Fruit fly (Drosophila melanogaster) whole organism, embryonic: ENCODE data around the gene sau.

Experiments
- Bgb ChIP-seq: fragments of 200-800 bp; sonication (Bioruptor generic); IDR thresholded peaks from 2 replicates; pipeline ENCODE4 v1.3.6; 2022; ENCODE audit warnings: missing biosample characterization, missing genetic modification characterization; ENCODE audit not compliant: partially characterized antibody
- CG10565 ChIP-seq: fragments of 200-800 bp; sonication (Bioruptor generic); optimal IDR thresholded peaks from 3 replicates; lab custom pipeline; 2016; ENCODE audit warnings: missing biosample characterization, mild to moderate bottlenecking, missing genetic modification characterization
- CG10959 ChIP-seq: fragments of 200-800 bp; sonication (Bioruptor generic); IDR thresholded peaks from 2 replicates; pipeline ENCODE4 v1.3.6; 2022; ENCODE audit warnings: missing biosample characterization, missing genetic modification characterization
- CG11247 ChIP-seq: fragments of 200-800 bp; sonication (Bioruptor generic); IDR thresholded peaks from 2 replicates; pipeline ENCODE4 v1.3.6; 2022; ENCODE audit warnings: missing biosample characterization, missing genetic modification characterization
- CG12391 ChIP-seq: fragments of 200-800 bp; sonication (Bioruptor generic); optimal IDR thresholded peaks from 3 replicates; lab custom pipeline; 2018; ENCODE audit warnings: missing biosample characterization, mild to moderate bottlenecking, missing genetic modification characterization, moderate library complexity
- CG13287 ChIP-seq: fragments of 200-800 bp; sonication (Bioruptor generic); IDR thresholded peaks from 2 replicates; pipeline ENCODE4 v1.3.6; 2022; ENCODE audit warnings: missing biosample characterization, missing genetic modification characterization; ENCODE audit not compliant: partially characterized antibody
- CG13296 ChIP-seq: fragments of 200-800 bp; sonication (Bioruptor generic); optimal IDR thresholded peaks from 3 replicates; lab custom pipeline; 2018; ENCODE audit warnings: missing biosample characterization, mild to moderate bottlenecking, missing genetic modification characterization
- CG14441 ChIP-seq: fragments of 200-800 bp; sonication (Bioruptor generic); IDR thresholded peaks from 2 replicates; pipeline ENCODE4 v1.3.6; 2022; ENCODE audit warnings: missing biosample characterization, missing genetic modification characterization
- CG15514 ChIP-seq: fragments of 200-800 bp; sonication (Bioruptor generic); optimal IDR thresholded peaks from 3 replicates; lab custom pipeline; 2017; ENCODE audit warnings: missing biosample characterization, missing genetic modification characterization, mild to moderate bottlenecking, moderate library complexity, missing genetic modification reagents
- CG17328 ChIP-seq: fragments of 200-800 bp; sonication (Bioruptor generic); IDR thresholded peaks from 2 replicates; pipeline ENCODE4 v1.3.6; 2022; ENCODE audit warnings: missing biosample characterization, missing genetic modification characterization
- CG18764 ChIP-seq: fragments of 200-800 bp; sonication (Bioruptor generic); optimal IDR thresholded peaks from 3 replicates; lab custom pipeline; 2016; ENCODE audit warnings: missing biosample characterization, missing genetic modification characterization
- CG32772 ChIP-seq: fragments of 200-800 bp; sonication (Bioruptor generic); IDR thresholded peaks from 2 replicates; pipeline ENCODE4 v1.3.6; 2022; ENCODE audit warnings: missing biosample characterization, missing genetic modification characterization
- CG3995 ChIP-seq: fragments of 200-800 bp; sonication (Bioruptor generic); optimal IDR thresholded peaks from 3 replicates; lab custom pipeline; 2016; ENCODE audit warnings: missing biosample characterization, missing genetic modification characterization
- CG7786 ChIP-seq: fragments of 200-800 bp; sonication (Bioruptor generic); optimal IDR thresholded peaks from 2 replicates; lab custom pipeline; 2016; ENCODE audit warnings: missing biosample characterization, missing genetic modification characterization
- CG8944 ChIP-seq: fragments of 200-800 bp; sonication (Bioruptor generic); optimal IDR thresholded peaks from 3 replicates; lab custom pipeline; 2016; ENCODE audit warnings: missing biosample characterization, missing genetic modification characterization
- Dad ChIP-seq: fragments of 200-800 bp; sonication (Bioruptor generic); optimal IDR thresholded peaks from 3 replicates; lab custom pipeline; 2016; ENCODE audit warnings: missing biosample characterization, missing genetic modification characterization
- Dek ChIP-seq: fragments of 200-800 bp; sonication (Bioruptor generic); optimal IDR thresholded peaks from 3 replicates; lab custom pipeline; 2019; ENCODE audit warnings: missing biosample characterization, mild to moderate bottlenecking, missing genetic modification characterization, moderate library complexity
- Eip74EF ChIP-seq, 2 experiments: fragments of 200-800 bp in 1 of 2; fragments of >200 bp in 1 of 2; sonication (Bioruptor generic) in 1 of 2; optimal IDR thresholded peaks; 2 replicates each; lab custom pipeline; 2017 to 2019; ENCODE audit warnings: missing biosample characterization in 2 of 2, missing genetic modification characterization in 2 of 2, mild to moderate bottlenecking in 1 of 2, moderate library complexity in 1 of 2
- HLH4C ChIP-seq: fragments of 200-800 bp; sonication (Bioruptor generic); IDR thresholded peaks from 3 replicates; pipeline ENCODE4 v1.3.6; 2022; ENCODE audit warnings: missing biosample characterization, missing genetic modification characterization; ENCODE audit not compliant: partially characterized antibody
- HLHmδ ChIP-seq: fragments of 200-800 bp; sonication (Bioruptor generic); optimal IDR thresholded peaks from 2 replicates; lab custom pipeline; 2018; ENCODE audit warnings: missing biosample characterization, mild to moderate bottlenecking, missing genetic modification characterization, moderate library complexity
- Hand ChIP-seq: fragments of 200-800 bp; sonication (Bioruptor generic); optimal IDR thresholded peaks from 2 replicates; lab custom pipeline; 2017; ENCODE audit warnings: mild to moderate bottlenecking, missing biosample characterization, missing genetic modification reagents, missing genetic modification characterization
- Med ChIP-seq: fragments of 200-800 bp; sonication (Bioruptor generic); peaks from one replicate; lab custom pipeline; 2016; ENCODE audit warnings: missing biosample characterization, missing genetic modification characterization, mild to moderate bottlenecking, inconsistent platforms, moderate library complexity
- NK7.1 ChIP-seq: fragments of 200-800 bp; sonication (Bioruptor generic); optimal IDR thresholded peaks from 3 replicates; lab custom pipeline; 2016; ENCODE audit warnings: missing biosample characterization, missing genetic modification characterization
- Nf-YA ChIP-seq: fragments of 200-800 bp; sonication (Bioruptor generic); IDR thresholded peaks from 2 replicates; pipeline ENCODE4 v1.3.6; 2022; ENCODE audit warnings: missing biosample characterization, missing genetic modification characterization
- Optix ChIP-seq: fragments of 200-800 bp; sonication (Bioruptor generic); IDR thresholded peaks from 3 replicates; pipeline ENCODE4 v1.3.6; 2022; ENCODE audit warnings: missing biosample characterization, missing genetic modification characterization
- TFAM ChIP-seq: fragments of 200-800 bp; sonication (Bioruptor generic); optimal IDR thresholded peaks from 2 replicates; lab custom pipeline; 2017; ENCODE audit warnings: missing biosample characterization, missing genetic modification characterization, inconsistent platforms
- Taf1 ChIP-seq: fragments of 200-800 bp; sonication (Bioruptor generic); IDR thresholded peaks from 2 replicates; pipeline ENCODE4 v1.3.6; 2022; ENCODE audit warnings: missing biosample characterization, missing genetic modification characterization
- Usf ChIP-seq: fragments of 200-800 bp; sonication (Bioruptor generic); optimal IDR thresholded peaks from 2 replicates; lab custom pipeline; 2017; ENCODE audit warnings: missing genotype, missing biosample characterization, missing genetic modification characterization
- Xbp1 ChIP-seq: fragments of 200-800 bp; sonication (Bioruptor generic); optimal IDR thresholded peaks from 3 replicates; lab custom pipeline; 2016; ENCODE audit warnings: missing biosample characterization, mild to moderate bottlenecking, missing genetic modification characterization
- Xrp1 ChIP-seq: fragments of 200-800 bp; sonication (Bioruptor generic); IDR thresholded peaks from 2 replicates; pipeline ENCODE4 v1.3.6; 2022; ENCODE audit warnings: missing biosample characterization, missing genetic modification characterization
- ac ChIP-seq: fragments of 200-800 bp; sonication (Bioruptor generic); optimal IDR thresholded peaks from 3 replicates; lab custom pipeline; 2017; ENCODE audit warnings: missing biosample characterization, mild to moderate bottlenecking, missing genetic modification characterization
- amos ChIP-seq: fragments of 200-800 bp; sonication (Bioruptor generic); IDR thresholded peaks from 2 replicates; pipeline ENCODE4 v1.3.6; 2022; ENCODE audit warnings: missing biosample characterization, missing genetic modification characterization; ENCODE audit not compliant: partially characterized antibody
- chinmo ChIP-seq: fragments of 200-800 bp; sonication (Bioruptor generic); IDR thresholded peaks from 4 replicates; pipeline ENCODE4 v1.3.6; 2022; ENCODE audit warnings: missing biosample characterization, missing genetic modification characterization; ENCODE audit not compliant: partially characterized antibody
- ci ChIP-seq: fragments of 200-800 bp; sonication (Bioruptor generic); IDR thresholded peaks from 3 replicates; pipeline ENCODE4 v1.3.6; 2022; ENCODE audit warnings: missing biosample characterization, missing genetic modification characterization
- croc ChIP-seq: fragments of 200-800 bp; sonication (Bioruptor generic); conservative IDR thresholded peaks from 3 replicates; pipeline ENCODE4 v1.3.6; 2022; ENCODE audit warnings: missing biosample characterization, missing genetic modification characterization
- crp ChIP-seq, 2 experiments: fragments of 200-800 bp; sonication (Bioruptor generic); optimal IDR thresholded peaks; 2 replicates in 1 of 2; 3 replicates in 1 of 2; lab custom pipeline; 2017; ENCODE audit warnings: missing biosample characterization in 2 of 2, missing genetic modification characterization in 2 of 2, mild to moderate bottlenecking in 1 of 2, moderate library complexity in 1 of 2
- cwo ChIP-seq: fragments of 200-800 bp; sonication (Bioruptor generic); optimal IDR thresholded peaks from 3 replicates; lab custom pipeline; 2017; ENCODE audit warnings: missing biosample characterization, missing genetic modification characterization, mild to moderate bottlenecking, moderate library complexity, missing genetic modification reagents
- danr ChIP-seq: fragments of 200-800 bp; sonication (Bioruptor generic); IDR thresholded peaks from 2 replicates; pipeline ENCODE4 v1.3.6; 2022; ENCODE audit warnings: missing biosample characterization, missing genetic modification characterization
- dysf ChIP-seq: fragments of 200-800 bp; sonication (Bioruptor generic); IDR thresholded peaks from 3 replicates; pipeline ENCODE4 v1.3.6; 2022; ENCODE audit warnings: missing biosample characterization, missing genetic modification characterization
- fd102C ChIP-seq: fragments of 200-800 bp; sonication (Bioruptor generic); optimal IDR thresholded peaks from 2 replicates; lab custom pipeline; 2018; ENCODE audit warnings: missing biosample characterization, mild to moderate bottlenecking, missing genetic modification characterization, moderate library complexity
- gcm2 ChIP-seq: fragments of 200-800 bp; sonication (Bioruptor generic); optimal IDR thresholded peaks from 2 replicates; lab custom pipeline; 2016; ENCODE audit warnings: missing biosample characterization, missing genetic modification characterization
- hth ChIP-seq: fragments of >200 bp; optimal IDR thresholded peaks from 2 replicates; lab custom pipeline; 2017; ENCODE audit warnings: inconsistent platforms
- pita ChIP-seq: fragments of 200-800 bp; sonication (Bioruptor generic); optimal IDR thresholded peaks from 2 replicates; lab custom pipeline; 2017; ENCODE audit warnings: missing biosample characterization, mild to moderate bottlenecking, missing genetic modification characterization
- pnt ChIP-seq: fragments of 200-800 bp; sonication (Bioruptor generic); optimal IDR thresholded peaks from 3 replicates; lab custom pipeline; 2016; ENCODE audit warnings: missing biosample characterization, missing genetic modification characterization
- sens ChIP-seq: fragments of 200-800 bp; sonication (Bioruptor generic); peaks from one replicate; lab custom pipeline; 2016; ENCODE audit warnings: missing biosample characterization, missing genetic modification characterization
- slou ChIP-seq: fragments of 200-800 bp; sonication (Bioruptor generic); optimal IDR thresholded peaks from 3 replicates; lab custom pipeline; 2016; ENCODE audit warnings: missing biosample characterization, missing genetic modification characterization
- tna ChIP-seq: fragments of 200-800 bp; sonication (Bioruptor generic); IDR thresholded peaks from 2 replicates; pipeline ENCODE4 v1.3.6; 2022; ENCODE audit warnings: missing biosample characterization, missing genetic modification characterization; ENCODE audit not compliant: partially characterized antibody
- usp ChIP-seq: fragments of >200 bp; optimal IDR thresholded peaks from 2 replicates; lab custom pipeline; 2017; ENCODE audit warnings: missing biosample characterization, missing genetic modification characterization
- z ChIP-seq: fragments of 200-800 bp; sonication (Bioruptor generic); IDR thresholded peaks from 3 replicates; pipeline ENCODE4 v1.3.6; 2022; ENCODE audit warnings: missing biosample characterization, missing genetic modification characterization
- zen ChIP-seq: fragments of 200-800 bp; sonication (Bioruptor generic); optimal IDR thresholded peaks from 3 replicates; lab custom pipeline; 2018; ENCODE audit warnings: missing biosample characterization, mild to moderate bottlenecking, missing genetic modification characterization, moderate library complexity

The sau gene

DNA sequence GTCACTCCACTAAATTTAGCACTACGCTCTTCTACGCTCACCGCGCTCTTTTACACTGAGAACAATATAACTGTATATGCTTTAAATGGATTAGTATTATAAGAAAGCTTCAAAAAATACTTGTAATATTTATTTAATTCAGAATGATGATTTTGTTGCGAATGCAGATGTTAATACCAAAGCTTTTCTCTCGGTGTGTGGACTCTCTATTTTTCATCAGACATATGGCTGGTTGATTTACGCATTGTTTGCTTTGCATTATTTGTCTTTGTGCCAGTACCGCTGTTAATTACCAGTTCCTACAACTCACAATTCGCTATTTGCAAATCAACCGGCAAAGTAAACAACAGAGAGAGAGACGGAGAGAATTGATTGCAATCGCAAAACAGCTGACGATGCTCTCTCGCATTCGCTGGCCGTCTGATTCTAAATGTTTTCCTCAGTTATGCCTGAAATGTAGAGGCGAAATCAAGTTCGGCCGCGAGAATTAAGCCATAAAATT, 4.4 kb upstream of the sau start (continued):
- peak; percentile 31; the same call in 1 of the 2 replicates for TF ChIP-seq CG13287 (GFP tag; lab: Robert Waterston, UW)
- peak; percentile 98 for TF ChIP-seq Dek (tag; lab: Kevin White, UChicago)
- TF ChIP-seq cwo (GFP tag; lab: Kevin White, UChicago), result peak; percentile 91
- TF ChIP-seq CG7786 (GFP tag; lab: Kevin White, UChicago), result peak; percentile 97
- TF ChIP-seq CG17328 (GFP tag; lab: Robert Waterston, UW), result peak; percentile 98
- TF ChIP-seq z (GFP tag; lab: Robert Waterston, UW), result peak; percentile 81
- TF ChIP-seq chinmo (GFP tag; lab: Robert Waterston, UW), result peak; percentile 91; the same call in 3 of the 4 replicates
- TF ChIP-seq Taf1 (GFP tag; lab: Robert Waterston, UW), result peak; percentile 95
- TF ChIP-seq CG10959 (GFP tag; lab: Robert Waterston, UW), result peak; percentile 95
- peak in 1 of 2 experiments; percentile 92 for TF ChIP-seq Eip74EF (GFP tag; optimal IDR thresholded peaks at IDR 0.05; lab: Kevin White, UChicago)
- no peak for TF ChIP-seq usp (GFP tag; lab: Kevin White, UChicago)
- no peak for TF ChIP-seq amos (GFP tag; lab: Robert Waterston, UW)
- peak; percentile 75 for TF ChIP-seq ac (GFP tag; lab: Kevin White, UChicago)
- peak; percentile 94 for TF ChIP-seq zen (tag; lab: Kevin White, UChicago)
- peak; percentile 86 for TF ChIP-seq Usf (GFP tag; lab: Kevin White, UChicago)
- peak; percentile 89 for TF ChIP-seq NK7.1 (GFP tag; lab: Kevin White, UChicago)
- TF ChIP-seq Bgb (GFP tag; lab: Robert Waterston, UW), result no peak
- peak in 1 of 2 experiments; percentile 73 for TF ChIP-seq crp (GFP tag; optimal IDR thresholded peaks at IDR 0.05; lab: Kevin White, UChicago)
- TF ChIP-seq hth (lab: Kevin White, UChicago), result no peak
- peak; percentile 98 for TF ChIP-seq CG14441
- TF ChIP-seq Med (GFP tag; lab: Kevin White, UChicago), result peak; percentile 99
- peak; percentile 92 for TF ChIP-seq slou (GFP tag; lab: Kevin White, UChicago)
- TF ChIP-seq CG13296 (GFP tag; lab: Kevin White, UChicago), result peak; percentile 97
- peak; percentile 95 for TF ChIP-seq CG32772 (GFP tag; lab: Robert Waterston, UW)
- TF ChIP-seq Dad (GFP tag; lab: Kevin White, UChicago), result peak; percentile 92
- peak; percentile 96 for TF ChIP-seq Nf-YA
- TF ChIP-seq fd102C (GFP tag; lab: Kevin White, UChicago), result peak; percentile 83
- peak; percentile 93 for TF ChIP-seq CG18764 (GFP tag; lab: Kevin White, UChicago)
- TF ChIP-seq sens (GFP tag; lab: Kevin White, UChicago), result peak; percentile 99
- TF ChIP-seq Hand (GFP tag; lab: Kevin White, UChicago), result peak; percentile 98
- TF ChIP-seq Optix (GFP tag; lab: Robert Waterston, UW), result peak; percentile 92
- TF ChIP-seq Xrp1 (GFP tag; lab: Robert Waterston, UW), result peak; percentile 98
- TF ChIP-seq CG3995, result peak; percentile 71
- peak; percentile 98 for TF ChIP-seq CG12391 (tag; lab: Kevin White, UChicago)
- TF ChIP-seq pnt (GFP tag; lab: Kevin White, UChicago), result peak; percentile 88
- TF ChIP-seq ci (GFP tag; lab: Robert Waterston, UW), result peak; percentile 99
- TF ChIP-seq CG8944, result peak; percentile 94
- TF ChIP-seq CG11247, result peak; percentile 99
- peak; percentile 81 for TF ChIP-seq CG10565
- no peak for TF ChIP-seq pita (GFP tag; lab: Kevin White, UChicago)
- TF ChIP-seq danr, result peak; percentile 96
- no peak for TF ChIP-seq HLHmδ (GFP tag; lab: Kevin White, UChicago)
- peak; percentile 78 for TF ChIP-seq TFAM (GFP tag; lab: Kevin White, UChicago)
- no peak for TF ChIP-seq HLH4C
- TF ChIP-seq croc (GFP tag; lab: Robert Waterston, UW), result peak; percentile 91
- peak; percentile 99 for TF ChIP-seq dysf
- TF ChIP-seq gcm2 (GFP tag; lab: Kevin White, UChicago), result peak; percentile 85
- TF ChIP-seq CG15514 (GFP tag; lab: Kevin White, UChicago), result peak; percentile 90
- peak; percentile 95 for TF ChIP-seq Xbp1 (GFP tag; lab: Kevin White, UChicago)
- no peak for TF ChIP-seq tna (GFP tag; lab: Robert Waterston, UW)
